Fruit fly (Drosophila melanogaster): Measurements from ENCODE around the gene RpLP1.

Gene RpLP1

dm6 chr2L:419620-420184, at the start of gene RpLP1, which contains the start of gene CG13690:
Gene RpLP1, plus strand, starts transcription at chr2L:419952.
Gene CG13690, minus strand, starts transcription at chr2L:419652.
- TF ChIP-seq Dll (optimal IDR thresholded peaks at IDR 0.05) (no peak), psq (optimal IDR thresholded peaks at IDR 0.05) (no peak), CG8478 (optimal IDR thresholded peaks at IDR 0.05) (no peak), pan (optimal IDR thresholded peaks at IDR 0.05) (no peak), usp (GFP tag; optimal IDR thresholded peaks at IDR 0.05) (no peak), EcR (GFP tag; optimal IDR thresholded peaks at IDR 0.05) (no peak)

- no peak for TF ChIP-seq pan (optimal IDR thresholded peaks at IDR 0.05)
Measured at dm6 chr2L:371747-372146, 48.0 kb upstream of the RpLP1 start.

- no peak for TF ChIP-seq pan (optimal IDR thresholded peaks at IDR 0.05)
- TF ChIP-seq Dll (optimal IDR thresholded peaks at IDR 0.05): no peak
Measured at dm6 chr2L:377780-378222, 42.0 kb upstream of the RpLP1 start, which contains the start of gene al. Gene al, plus strand, starts transcription at chr2L:378112.

dm6 chr2L:378815-379440, 40.8 kb upstream of the RpLP1 start:
- TF ChIP-seq pan (optimal IDR thresholded peaks at IDR 0.05) (no peak), usp (GFP tag; optimal IDR thresholded peaks at IDR 0.05) (no peak), Dll (optimal IDR thresholded peaks at IDR 0.05) (no peak), CG8478 (optimal IDR thresholded peaks at IDR 0.05) (no peak), EcR (GFP tag; optimal IDR thresholded peaks at IDR 0.05) (no peak), psq (optimal IDR thresholded peaks at IDR 0.05) (no peak)

- no peak for TF ChIP-seq CG8478 (optimal IDR thresholded peaks at IDR 0.05)
- TF ChIP-seq EcR (GFP tag; optimal IDR thresholded peaks at IDR 0.05): no peak
- no peak for TF ChIP-seq psq (optimal IDR thresholded peaks at IDR 0.05)
- TF ChIP-seq usp (GFP tag; optimal IDR thresholded peaks at IDR 0.05): no peak
- no peak for TF ChIP-seq Dll (optimal IDR thresholded peaks at IDR 0.05)
- no peak for TF ChIP-seq pan (optimal IDR thresholded peaks at IDR 0.05)
Measured at dm6 chr2L:382807-383206, 36.9 kb upstream of the RpLP1 start.

dm6 chr2L:390509-390908, 29.2 kb upstream of the RpLP1 start:
- no peak for TF ChIP-seq pan (optimal IDR thresholded peaks at IDR 0.05)
- TF ChIP-seq usp (GFP tag; optimal IDR thresholded peaks at IDR 0.05): no peak
- no peak for TF ChIP-seq Dll (optimal IDR thresholded peaks at IDR 0.05)
- TF ChIP-seq EcR (GFP tag; optimal IDR thresholded peaks at IDR 0.05): no peak
- no peak for TF ChIP-seq CG8478 (optimal IDR thresholded peaks at IDR 0.05)
- no peak for TF ChIP-seq psq (optimal IDR thresholded peaks at IDR 0.05)

dm6 chr2L:392529-392928, 27.2 kb upstream of the RpLP1 start:
- TF ChIP-seq pan (optimal IDR thresholded peaks at IDR 0.05) (no peak), EcR (GFP tag; optimal IDR thresholded peaks at IDR 0.05) (no peak), psq (optimal IDR thresholded peaks at IDR 0.05) (no peak), CG8478 (optimal IDR thresholded peaks at IDR 0.05) (no peak), Dll (optimal IDR thresholded peaks at IDR 0.05) (no peak)

dm6 chr2L:395366-396117, 24.2 kb upstream of the RpLP1 start:
- TF ChIP-seq usp (GFP tag; optimal IDR thresholded peaks at IDR 0.05) (no peak), psq (optimal IDR thresholded peaks at IDR 0.05) (no peak), pan (optimal IDR thresholded peaks at IDR 0.05) (no peak), Dll (optimal IDR thresholded peaks at IDR 0.05) (no peak), EcR (GFP tag; optimal IDR thresholded peaks at IDR 0.05) (no peak), CG8478 (optimal IDR thresholded peaks at IDR 0.05) (no peak)

dm6 chr2L:402098-402497, 17.7 kb upstream of the RpLP1 start, which contains the start of gene CG4213:
Gene CG4213, minus strand, starts transcription at chr2L:402198.
- TF ChIP-seq pan (optimal IDR thresholded peaks at IDR 0.05) (no peak), Dll (optimal IDR thresholded peaks at IDR 0.05) (no peak)

- TF ChIP-seq CG8478 (optimal IDR thresholded peaks at IDR 0.05) (no peak), usp (GFP tag; optimal IDR thresholded peaks at IDR 0.05) (no peak), Dll (optimal IDR thresholded peaks at IDR 0.05) (no peak), pan (optimal IDR thresholded peaks at IDR 0.05) (no peak), psq (optimal IDR thresholded peaks at IDR 0.05) (no peak), EcR (GFP tag; optimal IDR thresholded peaks at IDR 0.05) (no peak)
Measured at dm6 chr2L:403627-404575, 15.9 kb upstream of the RpLP1 start, which contains the start of gene Polr1B. Gene Polr1B, plus strand, starts transcription at chr2L:404285.

dm6 chr2L:412931-413330, 6.8 kb upstream of the RpLP1 start:
- TF ChIP-seq EcR (GFP tag; optimal IDR thresholded peaks at IDR 0.05): no peak
- no peak for TF ChIP-seq Dll (optimal IDR thresholded peaks at IDR 0.05)
- no peak for TF ChIP-seq CG8478 (optimal IDR thresholded peaks at IDR 0.05)
- TF ChIP-seq usp (GFP tag; optimal IDR thresholded peaks at IDR 0.05): no peak
- TF ChIP-seq psq (optimal IDR thresholded peaks at IDR 0.05): no peak
- no peak for TF ChIP-seq pan (optimal IDR thresholded peaks at IDR 0.05)

dm6 chr2L:413894-414293, 5.9 kb upstream of the RpLP1 start:
- TF ChIP-seq pan (optimal IDR thresholded peaks at IDR 0.05): no peak
- TF ChIP-seq usp (GFP tag; optimal IDR thresholded peaks at IDR 0.05): no peak
- no peak for TF ChIP-seq psq (optimal IDR thresholded peaks at IDR 0.05)
- TF ChIP-seq Dll (optimal IDR thresholded peaks at IDR 0.05): no peak
- no peak for TF ChIP-seq CG8478 (optimal IDR thresholded peaks at IDR 0.05)
- no peak for TF ChIP-seq EcR (GFP tag; optimal IDR thresholded peaks at IDR 0.05)

Measured in whole organism.